Fruit fly (Drosophila melanogaster): ENCODE measurements around the gene Nplp4.

Gene Nplp4

dm6 chr2L:1986343-1987280 is 21.6 kb upstream of the Nplp4 start:
- TF ChIP-seq cyc (GFP tag; optimal IDR thresholded peaks at IDR 0.05) (peak; percentile 44), OdsH (GFP tag; optimal IDR thresholded peaks at IDR 0.05) (peak; percentile 60), CG15336 (GFP tag; IDR thresholded peaks at IDR 0.05) (peak; percentile 50; the same call in 1 of the 2 replicates), dac (GFP tag; optimal IDR thresholded peaks at IDR 0.05) (no peak), CG11762 (GFP tag; optimal IDR thresholded peaks at IDR 0.05; ENCODE audit: insufficient read depth) (peak; percentile 47), eg (GFP tag; IDR thresholded peaks at IDR 0.05) (peak; percentile 60; the same call in 2 of the 3 replicates), CG16779 (tag; optimal IDR thresholded peaks at IDR 0.05) (no peak), CG8119 (GFP tag; IDR thresholded peaks at IDR 0.05) (peak; percentile 39; the same call in 1 of the 3 replicates), net (GFP tag; optimal IDR thresholded peaks at IDR 0.05) (peak; percentile 49), dsx (GFP tag; optimal IDR thresholded peaks at IDR 0.05; ENCODE audit: poor library complexity, severe bottlenecking) (peak; percentile 57), CG9139 (GFP tag; optimal IDR thresholded peaks at IDR 0.05) (no peak), salr (GFP tag; optimal IDR thresholded peaks at IDR 0.05) (no peak), Ets21C (GFP tag; optimal IDR thresholded peaks at IDR 0.05) (peak; percentile 60), CG1621 (tag; optimal IDR thresholded peaks at IDR 0.05) (peak; percentile 34), CG11902 (GFP tag; optimal IDR thresholded peaks at IDR 0.05) (peak; percentile 8), fd85E (GFP tag; optimal IDR thresholded peaks at IDR 0.05) (no peak), topi (GFP tag; optimal IDR thresholded peaks at IDR 0.05) (peak; percentile 54), CG6854 (GFP tag; optimal IDR thresholded peaks at IDR 0.05) (no peak), CG10631 (GFP tag; optimal IDR thresholded peaks at IDR 0.05) (no peak), CG10669 (GFP tag; optimal IDR thresholded peaks at IDR 0.05) (peak; percentile 40), CG8319 (GFP tag; optimal IDR thresholded peaks at IDR 0.05) (no peak), CG31627 (GFP tag; optimal IDR thresholded peaks at IDR 0.05) (peak; percentile 67), Hr39 (GFP tag; optimal IDR thresholded peaks at IDR 0.05) (peak; percentile 64), CG6163 (GFP tag; IDR thresholded peaks at IDR 0.05) (peak; percentile 34; the same call in 2 of the 3 replicates), CG4318 (GFP tag; optimal IDR thresholded peaks at IDR 0.05) (no peak), esn (GFP tag; optimal IDR thresholded peaks at IDR 0.05) (peak; percentile 72), vri (GFP tag; optimal IDR thresholded peaks at IDR 0.05) (peak; percentile 79), acj6 (GFP tag; optimal IDR thresholded peaks at IDR 0.05) (peak; percentile 60), Met (GFP tag; optimal IDR thresholded peaks at IDR 0.05) (peak; percentile 70), Eip93F (GFP tag; optimal IDR thresholded peaks at IDR 0.05) (no peak), Eip75B (GFP tag; optimal IDR thresholded peaks at IDR 0.05) (peak; percentile 63), CG3919 (GFP tag; optimal IDR thresholded peaks at IDR 0.05) (peak; percentile 64), Ets96B (tag; optimal IDR thresholded peaks at IDR 0.05) (peak; percentile 40), Sox14 (GFP tag; optimal IDR thresholded peaks at IDR 0.05) (peak; percentile 56), fd59A (GFP tag; optimal IDR thresholded peaks at IDR 0.05) (peak; percentile 38), achi (GFP tag; optimal IDR thresholded peaks at IDR 0.05) (peak; percentile 34), CG6808 (GFP tag; optimal IDR thresholded peaks at IDR 0.05) (peak; percentile 0), CG8632 (GFP tag; optimal IDR thresholded peaks at IDR 0.05) (peak; percentile 36), CG7368 (GFP tag; optimal IDR thresholded peaks at IDR 0.05) (peak; percentile 14), ss (GFP tag; optimal IDR thresholded peaks at IDR 0.05) (no peak), Blimp-1 (GFP tag; optimal IDR thresholded peaks at IDR 0.05) (no peak), Sox15 (GFP tag; optimal IDR thresholded peaks at IDR 0.05) (no peak), Eip78C (GFP tag) (peak; percentile 86), CG32006 (GFP tag; optimal IDR thresholded peaks at IDR 0.05) (peak; percentile 60), CG6792 (GFP tag; optimal IDR thresholded peaks at IDR 0.05) (peak; percentile 51), Gug (GFP tag; IDR thresholded peaks at IDR 0.05) (no peak), CG34406 (GFP tag; optimal IDR thresholded peaks at IDR 0.05) (peak; percentile 55), svp (GFP tag) (peak; percentile 98), lz (GFP tag; optimal IDR thresholded peaks at IDR 0.05) (peak; percentile 69), pdm3 (GFP tag; optimal IDR thresholded peaks at IDR 0.05) (peak; percentile 69)
